Fruit fly (Drosophila melanogaster) whole organism, adult: ENCODE data around the gene Gpb5.

Source experiments
- CG11617 ChIP-seq: fragments of 200-800 bp; sonication (Bioruptor generic); optimal IDR thresholded peaks from 2 replicates; lab custom pipeline; 2017; ENCODE audit warnings: mild to moderate bottlenecking, missing biosample characterization, missing genetic modification reagents, missing genetic modification characterization
- CG12768 ChIP-seq: fragments of 200-800 bp; sonication (Bioruptor generic); optimal IDR thresholded peaks from 2 replicates; lab custom pipeline; 2017; ENCODE audit warnings: missing biosample characterization, missing genetic modification characterization, mild to moderate bottlenecking, moderate library complexity, missing genetic modification reagents
- CG14711 ChIP-seq: fragments of 200-800 bp; sonication (Bioruptor generic); optimal IDR thresholded peaks from 2 replicates; lab custom pipeline; 2018; ENCODE audit warnings: missing biosample characterization, mild to moderate bottlenecking, missing genetic modification characterization, moderate library complexity
- CG1620 ChIP-seq: fragments of 200-800 bp; sonication (Bioruptor generic); optimal IDR thresholded peaks from 2 replicates; lab custom pipeline; 2016; ENCODE audit warnings: missing biosample characterization, missing genetic modification characterization
- CG33017 ChIP-seq: fragments of 200-800 bp; sonication (Bioruptor generic); optimal IDR thresholded peaks from 2 replicates; lab custom pipeline; 2018; ENCODE audit warnings: missing biosample characterization, mild to moderate bottlenecking, missing genetic modification characterization, moderate library complexity
- CG5204 ChIP-seq: fragments of 200-800 bp; sonication (Bioruptor generic); optimal IDR thresholded peaks from 2 replicates; lab custom pipeline; 2016; ENCODE audit warnings: missing biosample characterization, missing genetic modification characterization
- CG7045 ChIP-seq: fragments of 200-800 bp; sonication (Bioruptor generic); optimal IDR thresholded peaks from 2 replicates; lab custom pipeline; 2017; ENCODE audit warnings: missing biosample characterization, mild to moderate bottlenecking, missing genetic modification characterization
- CG7101 ChIP-seq: fragments of 200-800 bp; sonication (Bioruptor generic); optimal IDR thresholded peaks from 2 replicates; lab custom pipeline; 2018; ENCODE audit warnings: missing biosample characterization, mild to moderate bottlenecking, missing genetic modification characterization, moderate library complexity
- Clk ChIP-seq: fragments of 200-800 bp; sonication (Bioruptor generic); optimal IDR thresholded peaks from 2 replicates; lab custom pipeline; 2017; ENCODE audit warnings: missing biosample characterization, missing genetic modification characterization
- Crg-1 ChIP-seq: fragments of 200-800 bp; sonication (Bioruptor generic); optimal IDR thresholded peaks from 2 replicates; lab custom pipeline; 2016; ENCODE audit warnings: missing biosample characterization, missing genetic modification characterization
- Hr96 ChIP-seq: fragments of 200-800 bp; sonication (Bioruptor generic); optimal IDR thresholded peaks from 2 replicates; lab custom pipeline; 2016; ENCODE audit warnings: missing biosample characterization, missing genetic modification characterization
- Mnt ChIP-seq: fragments of 200-800 bp; sonication (Bioruptor generic); optimal IDR thresholded peaks from 2 replicates; lab custom pipeline; 2016; ENCODE audit warnings: missing biosample characterization, mild to moderate bottlenecking, missing genetic modification characterization
- bab1 ChIP-seq: fragments of 200-800 bp; sonication (Bioruptor generic); optimal IDR thresholded peaks from 3 replicates; lab custom pipeline; 2019; ENCODE audit warnings: missing biosample characterization, mild to moderate bottlenecking, missing genetic modification characterization, moderate library complexity
- cic ChIP-seq: fragments of 200-800 bp; sonication (Bioruptor generic); optimal IDR thresholded peaks from 2 replicates; lab custom pipeline; 2017; ENCODE audit warnings: missing biosample characterization, mild to moderate bottlenecking, missing genetic modification characterization, moderate library complexity
- cnc ChIP-seq, 2 experiments: fragments of >200 bp; optimal IDR thresholded peaks; 2 replicates each; lab custom pipeline; 2017
- kay ChIP-seq: fragments of 200-800 bp; sonication (Bioruptor generic); peaks from one replicate; lab custom pipeline; 2016; ENCODE audit warnings: missing biosample characterization, missing genetic modification characterization, borderline replicate concordance
- ovo ChIP-seq: fragments of 200-800 bp; sonication (Bioruptor generic); optimal IDR thresholded peaks from 2 replicates; lab custom pipeline; 2016; ENCODE audit warnings: missing biosample characterization, missing genetic modification characterization
- pad ChIP-seq: fragments of 200-800 bp; sonication (Bioruptor generic); optimal IDR thresholded peaks from 3 replicates; lab custom pipeline; 2017; ENCODE audit warnings: missing biosample characterization, missing genetic modification characterization, mild to moderate bottlenecking, moderate library complexity, missing genetic modification reagents
- tj ChIP-seq: fragments of 200-800 bp; sonication (Bioruptor generic); optimal IDR thresholded peaks from 3 replicates; lab custom pipeline; 2017; ENCODE audit warnings: missing biosample characterization, mild to moderate bottlenecking, missing genetic modification characterization, moderate library complexity
- toe ChIP-seq: fragments of 200-800 bp; sonication (Bioruptor generic); optimal IDR thresholded peaks from 2 replicates; lab custom pipeline; 2016; ENCODE audit warnings: missing biosample characterization, missing genetic modification characterization

The Gpb5 gene

dm6 chr2L:23311400-23311799 is at the start of gene Gpb5:
TSS of gene Gpb5 (plus strand) at chr2L:23311700.
- TF ChIP-seq CG11617 (GFP tag; lab: Kevin White, UChicago) (no peak), Crg-1 (GFP tag; lab: Kevin White, UChicago) (no peak), cnc (optimal IDR thresholded peaks at IDR 0.05; lab: Kevin White, UChicago) (no peak), toe (GFP tag; lab: Kevin White, UChicago) (no peak), ovo (GFP tag; lab: Kevin White, UChicago) (no peak), CG7045 (GFP tag; lab: Kevin White, UChicago) (no peak), CG14711 (tag; lab: Kevin White, UChicago) (no peak), CG1620 (no peak), Clk (GFP tag; lab: Kevin White, UChicago) (no peak), CG7101 (tag; lab: Kevin White, UChicago) (no peak), CG12768 (GFP tag; lab: Kevin White, UChicago) (no peak), Mnt (GFP tag; lab: Kevin White, UChicago) (no peak), bab1 (no peak), CG33017 (no peak), CG5204 (GFP tag; lab: Kevin White, UChicago) (no peak), Hr96 (GFP tag; lab: Kevin White, UChicago) (no peak)

- TF ChIP-seq tj (GFP tag; lab: Kevin White, UChicago) (no peak), CG7045 (GFP tag; lab: Kevin White, UChicago) (no peak), toe (GFP tag; lab: Kevin White, UChicago) (no peak), cic (GFP tag; lab: Kevin White, UChicago) (no peak), Hr96 (GFP tag; lab: Kevin White, UChicago) (no peak), CG12768 (GFP tag; lab: Kevin White, UChicago) (no peak), CG14711 (tag; lab: Kevin White, UChicago) (no peak), kay (GFP tag; lab: Kevin White, UChicago) (no peak), bab1 (no peak), ovo (GFP tag; lab: Kevin White, UChicago) (no peak), CG5204 (GFP tag; lab: Kevin White, UChicago) (no peak), cnc (optimal IDR thresholded peaks at IDR 0.05; lab: Kevin White, UChicago) (no peak), CG7101 (tag; lab: Kevin White, UChicago) (no peak), Clk (GFP tag; lab: Kevin White, UChicago) (no peak), Mnt (GFP tag; lab: Kevin White, UChicago) (no peak), pad (GFP tag; lab: Kevin White, UChicago) (no peak), CG1620 (no peak)
Measured at dm6 chr2L:23313435-23314067, 2.1 kb downstream of the Gpb5 start, which contains the start of gene Tim23. TSS of gene Tim23 (minus strand) at chr2L:23313578.

dm6 chr2L:23315029-23315428 is 3.5 kb downstream of the Gpb5 start:
- no peak for TF ChIP-seq CG33017

dm6 chr2L:23332239-23332810 is 20.8 kb downstream of the Gpb5 start:
- no peak for TF ChIP-seq CG11617 (GFP tag; lab: Kevin White, UChicago)
- TF ChIP-seq Mnt (GFP tag; lab: Kevin White, UChicago), result no peak
- no peak for TF ChIP-seq CG7045 (GFP tag; lab: Kevin White, UChicago)
- no peak for TF ChIP-seq CG5204 (GFP tag; lab: Kevin White, UChicago)
- no peak for TF ChIP-seq kay (GFP tag; lab: Kevin White, UChicago)
- no peak for TF ChIP-seq CG14711 (tag; lab: Kevin White, UChicago)
- TF ChIP-seq CG33017, result no peak
- TF ChIP-seq ovo (GFP tag; lab: Kevin White, UChicago), result no peak
- TF ChIP-seq bab1, result no peak
- no peak for TF ChIP-seq Clk (GFP tag; lab: Kevin White, UChicago)
